Worm (Caenorhabditis elegans) whole organism, L3 larva: ENCODE data around the gene T27D12.1.
A peak's percentile ranks its signal among the peaks of the same experiment; 100 is the strongest.

Experiments used
- R02D3.7 ChIP-seq: fragments of 150-350 bp; optimal IDR thresholded peaks from 2 replicates; lab custom pipeline; 2014; ENCODE audit warnings: missing biosample characterization, missing genetic modification characterization
- aly-2 ChIP-seq: fragments of 150-350 bp; optimal IDR thresholded peaks from 2 replicates; lab custom pipeline; 2014; ENCODE audit warnings: missing biosample characterization, missing genetic modification characterization
- ama-1 ChIP-seq: fragments of 150-350 bp; optimal IDR thresholded peaks from 2 replicates; lab custom pipeline; 2018
- ceh-16 ChIP-seq: sonication (generic microtip); optimal IDR thresholded peaks from 2 replicates; lab custom pipeline; 2017; ENCODE audit warnings: missing biosample characterization, missing genetic modification characterization
- ceh-28 ChIP-seq: fragments of 150-350 bp; optimal IDR thresholded peaks from 2 replicates; lab custom pipeline; 2014; ENCODE audit warnings: missing biosample characterization, missing genetic modification reagents, missing genetic modification characterization
- ceh-82 ChIP-seq: fragments of 150-350 bp; optimal IDR thresholded peaks from 2 replicates; lab custom pipeline; 2014; ENCODE audit warnings: missing biosample characterization, missing genetic modification characterization
- daf-12 ChIP-seq: fragments of 150-350 bp; optimal IDR thresholded peaks from 2 replicates; lab custom pipeline; 2014; ENCODE audit warnings: missing biosample characterization, missing genetic modification reagents, missing genetic modification characterization
- elt-1 ChIP-seq: fragments of 150-350 bp; optimal IDR thresholded peaks from 2 replicates; lab custom pipeline; 2014; ENCODE audit warnings: missing biosample characterization, missing genetic modification characterization
- elt-3 ChIP-seq, 3 experiments: fragments of 150-350 bp in 1 of 3; sonication (generic microtip) in 2 of 3; optimal IDR thresholded peaks; 2 replicates in 2 of 3; 4 replicates in 1 of 3; lab custom pipeline; 2014 to 2017; ENCODE audit warnings: missing biosample characterization in 3 of 3, missing genetic modification characterization in 3 of 3
- fkh-10 ChIP-seq: sonication (generic microtip); optimal IDR thresholded peaks from 2 replicates; lab custom pipeline; 2017; ENCODE audit warnings: missing biosample characterization, missing genetic modification reagents, missing genetic modification characterization
- fkh-2 ChIP-seq: fragments of 150-350 bp; optimal IDR thresholded peaks from 2 replicates; lab custom pipeline; 2014; ENCODE audit warnings: missing biosample characterization, missing genetic modification reagents, missing genetic modification characterization
- fos-1 ChIP-seq: fragments of 150-350 bp; optimal IDR thresholded peaks from 2 replicates; lab custom pipeline; 2014; ENCODE audit warnings: missing biosample characterization, missing genetic modification characterization
- jun-1 ChIP-seq: fragments of 150-350 bp; optimal IDR thresholded peaks from 2 replicates; lab custom pipeline; 2014; ENCODE audit warnings: missing biosample characterization, missing genetic modification reagents, missing genetic modification characterization
- lin-15B ChIP-seq: fragments of 150-350 bp; optimal IDR thresholded peaks from 2 replicates; lab custom pipeline; 2014; ENCODE audit warnings: missing biosample characterization, missing genetic modification characterization
- lin-39 ChIP-seq: fragments of 150-350 bp; optimal IDR thresholded peaks from 2 replicates; lab custom pipeline; 2018; ENCODE audit warnings: missing biosample characterization, missing genetic modification reagents, missing genetic modification characterization
- mdl-1 ChIP-seq: fragments of 150-350 bp; optimal IDR thresholded peaks from 2 replicates; lab custom pipeline; 2014; ENCODE audit warnings: missing biosample characterization, missing genetic modification characterization
- mml-1 ChIP-seq: fragments of 150-350 bp; sonication (generic microtip); optimal IDR thresholded peaks from 3 replicates; lab custom pipeline; 2014; ENCODE audit warnings: missing biosample characterization, missing genetic modification characterization
- nfya-1 ChIP-seq: sonication (generic microtip); optimal IDR thresholded peaks from 2 replicates; lab custom pipeline; 2017; ENCODE audit warnings: missing genetic modification characterization, mild to moderate bottlenecking, missing compliant biosample characterization, antibody characterized with exemption, moderate library complexity; ENCODE audit not compliant: insufficient read depth
- nhr-11 ChIP-seq: fragments of 150-350 bp; optimal IDR thresholded peaks from 2 replicates; lab custom pipeline; 2014; ENCODE audit warnings: missing biosample characterization, missing genetic modification characterization
- nhr-12 ChIP-seq: fragments of 150-350 bp; optimal IDR thresholded peaks from 2 replicates; lab custom pipeline; 2014; ENCODE audit warnings: missing biosample characterization, missing genetic modification characterization
- nhr-23 ChIP-seq: fragments of 150-350 bp; optimal IDR thresholded peaks from 2 replicates; lab custom pipeline; 2014; ENCODE audit warnings: missing biosample characterization, missing genetic modification reagents, missing genetic modification characterization
- nhr-237 ChIP-seq: fragments of 150-350 bp; optimal IDR thresholded peaks from 2 replicates; lab custom pipeline; 2014; ENCODE audit warnings: missing biosample characterization, missing genetic modification characterization
- nhr-25 ChIP-seq: sonication (generic microtip); optimal IDR thresholded peaks from 2 replicates; lab custom pipeline; 2017; ENCODE audit warnings: missing biosample characterization, missing genetic modification characterization
- nhr-28 ChIP-seq: fragments of 150-350 bp; optimal IDR thresholded peaks from 2 replicates; lab custom pipeline; 2014; ENCODE audit warnings: missing biosample characterization, missing genetic modification characterization
- nhr-43 ChIP-seq: sonication (generic microtip); optimal IDR thresholded peaks from 2 replicates; lab custom pipeline; 2016; ENCODE audit warnings: mild to moderate bottlenecking, missing genetic modification characterization, missing compliant biosample characterization; ENCODE audit not compliant: poor library complexity, severe bottlenecking
- nhr-67 ChIP-seq: fragments of 150-350 bp; optimal IDR thresholded peaks from 2 replicates; lab custom pipeline; 2014; ENCODE audit warnings: missing biosample characterization, missing genetic modification characterization
- nhr-76 ChIP-seq: fragments of 150-350 bp; sonication (generic microtip); optimal IDR thresholded peaks from 5 replicates; lab custom pipeline; 2014; ENCODE audit warnings: missing biosample characterization, missing genetic modification characterization
- nhr-77 ChIP-seq: fragments of 150-350 bp; optimal IDR thresholded peaks from 2 replicates; lab custom pipeline; 2014; ENCODE audit warnings: missing biosample characterization, missing genetic modification characterization
- pha-4 ChIP-seq: fragments of 150-350 bp; optimal IDR thresholded peaks from 2 replicates; lab custom pipeline; 2014; ENCODE audit warnings: missing biosample characterization, missing genetic modification reagents, missing genetic modification characterization
- pqm-1 ChIP-seq: fragments of 150-350 bp; optimal IDR thresholded peaks from 2 replicates; lab custom pipeline; 2017; ENCODE audit warnings: missing biosample characterization, missing genetic modification characterization, inconsistent platforms
- sea-2 ChIP-seq: fragments of 150-350 bp; sonication (generic microtip); optimal IDR thresholded peaks from 4 replicates; lab custom pipeline; 2014; ENCODE audit warnings: missing biosample characterization, missing genetic modification reagents, missing genetic modification characterization
- unc-39 ChIP-seq: sonication (generic microtip); optimal IDR thresholded peaks from 4 replicates; lab custom pipeline; 2017; ENCODE audit warnings: missing biosample characterization, missing genetic modification characterization
- zag-1 ChIP-seq: fragments of 150-350 bp; optimal IDR thresholded peaks from 2 replicates; lab custom pipeline; 2014; ENCODE audit warnings: missing biosample characterization, missing genetic modification characterization
- ztf-4 ChIP-seq: fragments of 150-350 bp; optimal IDR thresholded peaks from 2 replicates; lab custom pipeline; 2014; ENCODE audit warnings: missing biosample characterization, missing genetic modification characterization

Gene T27D12.1

DNA sequence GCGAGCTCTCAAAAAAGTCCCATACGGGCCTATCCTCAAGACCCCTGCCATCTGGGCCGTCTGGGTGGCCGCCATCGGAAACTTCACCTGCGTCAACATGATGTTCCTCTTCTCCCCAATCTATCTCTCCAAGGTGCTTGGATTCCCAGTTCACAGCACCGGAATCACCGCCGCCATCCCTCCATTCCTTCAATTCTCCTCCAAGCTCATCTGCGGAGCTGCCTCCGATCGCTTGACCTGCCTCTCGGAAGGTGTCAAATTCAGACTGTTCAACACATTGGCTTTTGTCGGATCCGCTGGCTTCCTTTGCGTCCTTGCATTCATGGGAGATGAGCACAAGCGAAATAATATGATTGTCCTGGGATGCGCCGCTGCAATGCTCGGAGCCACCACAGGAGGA is 2.6 kb downstream of the T27D12.1 start:
- TF ChIP-seq elt-3 (tag; optimal IDR thresholded peaks at IDR 0.05; lab: Kevin White, UChicago), result no peak
- TF ChIP-seq mdl-1 (tag; lab: Kevin White, UChicago), result no peak
- TF ChIP-seq nhr-28 (tag; lab: Kevin White, UChicago), result no peak
- TF ChIP-seq fkh-10 (GFP tag; lab: Kevin White, UChicago), result no peak
- no peak for TF ChIP-seq nhr-25
- no peak for TF ChIP-seq R02D3.7 (tag; lab: Kevin White, UChicago)
- no peak for TF ChIP-seq daf-12 (tag; lab: Kevin White, UChicago)
- TF ChIP-seq nhr-43 (tag; lab: Kevin White, UChicago), result no peak
- no peak for TF ChIP-seq mml-1
- TF ChIP-seq nhr-237 (tag; lab: Kevin White, UChicago), result no peak
- TF ChIP-seq jun-1 (tag; lab: Kevin White, UChicago), result no peak
- no peak for TF ChIP-seq pha-4 (tag; lab: Kevin White, UChicago)
- no peak for TF ChIP-seq nhr-76 (tag; lab: Kevin White, UChicago)
- TF ChIP-seq aly-2, result no peak
- no peak for TF ChIP-seq nhr-23 (tag; lab: Kevin White, UChicago)
- no peak for TF ChIP-seq ceh-28
- TF ChIP-seq ztf-4 (tag; lab: Kevin White, UChicago), result no peak
- TF ChIP-seq, all 47 proteins: peak for 0

DNA sequence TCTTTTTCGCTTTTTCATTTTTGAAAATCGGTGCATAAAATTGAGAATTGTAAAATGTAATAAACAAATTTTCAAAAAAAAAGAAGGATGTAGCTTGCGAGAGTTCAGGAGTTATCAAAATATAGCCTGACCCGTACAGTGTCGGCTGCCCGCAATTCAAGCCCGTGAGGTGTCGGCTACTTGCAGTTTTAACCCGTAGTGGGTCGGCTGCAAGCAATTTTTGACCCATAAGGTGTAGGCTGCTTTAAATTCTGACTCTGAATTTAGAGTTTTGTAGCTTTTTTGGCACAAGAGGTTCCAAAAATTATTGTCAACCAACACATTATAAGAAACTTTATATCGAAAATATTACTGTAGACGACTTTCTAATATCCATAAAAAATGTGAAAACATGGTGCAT is 3.5 kb downstream of the T27D12.1 start:
- TF ChIP-seq ama-1 (peak; percentile 87), unc-39 (tag; lab: Kevin White, UChicago) (no peak), elt-3 (tag; optimal IDR thresholded peaks at IDR 0.05; lab: Kevin White, UChicago) (peak in 1 of 3 experiments; percentile 88)

DNA sequence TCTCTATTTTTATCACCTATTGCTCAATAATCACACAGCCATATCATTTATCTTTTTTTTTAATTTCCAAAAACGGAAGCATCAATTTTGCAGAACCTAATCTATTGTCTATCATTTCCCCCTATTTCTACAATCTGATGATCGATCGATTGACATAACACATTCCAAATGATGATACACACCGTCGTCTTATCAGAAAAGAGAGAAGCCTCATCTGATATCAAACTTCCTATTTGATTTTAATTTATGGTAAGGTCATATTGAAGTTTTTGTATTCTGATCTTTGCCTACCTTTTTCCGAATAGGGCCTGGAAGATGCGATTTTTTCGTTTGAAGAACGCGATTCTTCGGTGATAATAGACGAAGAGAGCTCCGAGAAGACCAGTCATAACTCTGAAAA is 7.2 kb downstream of the T27D12.1 start:
- TF ChIP-seq nhr-12, result no peak
- TF ChIP-seq lin-15B, result no peak
- TF ChIP-seq sea-2 (GFP tag; lab: Kevin White, UChicago), result no peak
- peak; percentile 76 for TF ChIP-seq nhr-76 (tag; lab: Kevin White, UChicago)
- TF ChIP-seq nhr-23 (tag; lab: Kevin White, UChicago), result peak; percentile 30
- no peak for TF ChIP-seq mml-1
- no peak for TF ChIP-seq nhr-11 (tag; lab: Kevin White, UChicago)
- TF ChIP-seq zag-1 (tag; lab: Kevin White, UChicago), result no peak
- TF ChIP-seq nhr-43 (tag; lab: Kevin White, UChicago), result no peak
- no peak for TF ChIP-seq nhr-77 (tag; lab: Kevin White, UChicago)
- peak in 1 of 3 experiments; percentile 24 for TF ChIP-seq elt-3 (tag; optimal IDR thresholded peaks at IDR 0.05; lab: Kevin White, UChicago)
- no peak for TF ChIP-seq ceh-16 (tag; lab: Kevin White, UChicago)
- TF ChIP-seq, all 47 proteins: peak for 3

DNA sequence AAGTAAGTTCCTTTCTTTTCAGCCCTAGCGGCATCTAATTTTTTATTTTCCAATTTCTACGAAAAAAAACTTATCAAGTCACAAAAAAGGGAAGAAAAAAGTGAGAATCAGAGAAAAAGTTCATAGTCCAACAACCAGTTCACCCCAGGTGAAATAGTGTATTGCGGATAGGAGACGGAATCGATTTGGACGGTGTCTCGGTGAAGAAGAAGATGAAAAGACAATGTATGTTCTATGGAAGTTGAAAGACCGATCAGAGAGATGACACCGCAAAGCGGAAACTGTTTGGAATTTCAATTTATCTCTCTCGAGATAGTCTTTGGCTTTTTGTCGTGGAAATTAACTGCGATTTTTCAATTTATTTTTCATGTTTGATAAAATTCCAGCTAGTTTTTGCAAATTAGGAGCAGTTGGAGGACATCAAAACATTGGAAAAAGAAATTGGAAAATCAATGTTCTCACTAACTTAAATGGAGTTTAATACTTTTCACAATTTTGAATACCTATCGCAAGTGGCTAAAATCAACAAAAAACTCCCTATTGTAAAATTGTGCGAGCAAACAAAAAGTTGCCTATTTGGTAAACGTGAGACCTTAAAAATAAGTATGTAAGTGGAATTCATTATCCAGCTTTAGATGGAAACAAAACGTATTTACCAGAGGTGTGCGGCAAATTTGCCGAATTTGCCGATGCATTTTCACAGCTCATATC is 9.9 kb downstream of the T27D12.1 start:
- TF ChIP-seq nhr-76 (tag; lab: Kevin White, UChicago), result no peak
- no peak for TF ChIP-seq fos-1 (tag; lab: Kevin White, UChicago)
- TF ChIP-seq nhr-23 (tag; lab: Kevin White, UChicago), result peak; percentile 69
- TF ChIP-seq nhr-77 (tag; lab: Kevin White, UChicago), result no peak
- no peak for TF ChIP-seq pqm-1
- no peak for TF ChIP-seq lin-15B
- no peak for TF ChIP-seq ceh-82 (tag; lab: Kevin White, UChicago)
- no peak for TF ChIP-seq daf-12 (tag; lab: Kevin White, UChicago)
- no peak for TF ChIP-seq nhr-67 (tag; lab: Kevin White, UChicago)
- TF ChIP-seq nhr-43 (tag; lab: Kevin White, UChicago), result peak; percentile 72
- TF ChIP-seq nhr-25, result peak; percentile 70

DNA sequence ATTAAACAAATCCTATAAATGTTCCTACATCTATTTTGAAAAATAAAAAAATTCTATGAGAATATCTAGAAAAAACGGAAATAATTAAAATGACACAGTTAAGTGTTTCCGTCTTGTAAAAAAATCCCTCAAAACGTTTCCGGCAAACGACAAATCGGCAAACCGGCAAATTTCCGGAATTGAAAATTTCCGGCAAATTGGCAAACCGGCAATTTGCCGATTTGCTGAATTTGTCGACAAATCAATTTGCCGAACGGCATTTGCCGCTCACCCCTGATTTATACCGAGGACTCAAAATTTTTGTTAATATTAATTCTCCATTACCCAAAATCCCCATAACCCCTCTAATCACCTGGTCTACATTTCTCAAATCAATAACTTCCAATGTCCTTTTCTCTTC is 10.7 kb downstream of the T27D12.1 start:
- TF ChIP-seq ceh-16 (tag; lab: Kevin White, UChicago) (no peak), daf-12 (tag; lab: Kevin White, UChicago) (no peak), fkh-2 (tag; lab: Kevin White, UChicago) (no peak), elt-1 (no peak), nhr-76 (tag; lab: Kevin White, UChicago) (no peak), nfya-1 (no peak), lin-39 (no peak), nhr-28 (tag; lab: Kevin White, UChicago) (no peak)
